Worm (Caenorhabditis elegans): ENCODE results near the gene asb-2.
A peak's percentile ranks its signal among the peaks of the same experiment; 100 is the strongest.

- TF ChIP-seq tab-1 (GFP tag; IDR thresholded peaks at IDR 0.05) (0 out of 2 replicates have a peak, but pooled peaks have one; percentile 39), flt-1 (GFP tag; IDR thresholded peaks at IDR 0.05) (0 out of 2 replicates have a peak, but pooled peaks have one; percentile 36)
Measured at ce11 chrX:4457853-4458322, 11.7 kb upstream of the asb-2 start, which contains the start of gene aps-2.

All from whole organism, midembryonic.